Worm (Caenorhabditis elegans) whole organism, L1 larva: Measurements from ENCODE around the gene mdf-1.

ENCODE experiments used
- C16A3.4 ChIP-seq: fragments of 150-350 bp; optimal IDR thresholded peaks from 2 replicates; lab custom pipeline; 2014; ENCODE audit warnings: missing biosample characterization, missing genetic modification characterization
- aha-1 ChIP-seq: fragments of 150-350 bp; optimal IDR thresholded peaks from 2 replicates; lab custom pipeline; 2014; ENCODE audit warnings: missing biosample characterization, missing genetic modification characterization
- alr-1 ChIP-seq: fragments of 200-800 bp; sonication (Bioruptor generic); optimal IDR thresholded peaks from 2 replicates; lab custom pipeline; 2018; ENCODE audit warnings: borderline replicate concordance, mild to moderate bottlenecking, missing genetic modification characterization, missing compliant biosample characterization
- ceh-8 ChIP-seq: fragments of 200-800 bp; sonication (Bioruptor generic); optimal IDR thresholded peaks from 2 replicates; lab custom pipeline; 2018; ENCODE audit warnings: mild to moderate bottlenecking, missing genetic modification characterization, moderate library complexity, missing compliant biosample characterization
- ces-1 ChIP-seq: fragments of 150-350 bp; optimal IDR thresholded peaks from 2 replicates; lab custom pipeline; 2014; ENCODE audit warnings: missing biosample characterization, missing genetic modification reagents, missing genetic modification characterization
- dsc-1 ChIP-seq: sonication (generic microtip); optimal IDR thresholded peaks from 2 replicates; lab custom pipeline; 2016; ENCODE audit warnings: mild to moderate bottlenecking, missing genetic modification characterization, missing compliant biosample characterization
- efl-1 ChIP-seq, 4 experiments: fragments of 150-350 bp; optimal IDR thresholded peaks in 3 of 4; peaks in 1 of 4; 1 replicate in 1 of 4; 2 replicates in 3 of 4; lab custom pipeline; 2014; ENCODE audit warnings: missing biosample characterization in 2 of 4, missing genetic modification characterization in 2 of 4, missing genetic modification reagents in 2 of 4
- efl-3 ChIP-seq: fragments of 200-800 bp; sonication (Bioruptor generic); optimal IDR thresholded peaks from 2 replicates; lab custom pipeline; 2018; ENCODE audit warnings: mild to moderate bottlenecking, missing genetic modification characterization, missing compliant biosample characterization
- egl-27 ChIP-seq, 2 experiments: fragments of 150-350 bp in 1 of 2; sonication (generic microtip); optimal IDR thresholded peaks; 3 replicates each; lab custom pipeline; 2017 to 2018; ENCODE audit warnings: missing biosample characterization in 2 of 2, missing genetic modification characterization in 2 of 2, missing genetic modification reagents in 2 of 2
- elt-2 ChIP-seq: sonication (generic microtip); optimal IDR thresholded peaks from 2 replicates; lab custom pipeline; 2016; ENCODE audit warnings: missing genetic modification characterization, mild to moderate bottlenecking, inconsistent platforms, missing compliant biosample characterization, missing genetic modification reagents
- hlh-4 ChIP-seq: sonication (generic microtip); optimal IDR thresholded peaks from 2 replicates; lab custom pipeline; 2016; ENCODE audit warnings: mild to moderate bottlenecking, missing genetic modification characterization, missing compliant biosample characterization
- hpl-2 ChIP-seq: fragments of 150-350 bp; optimal IDR thresholded peaks from 2 replicates; lab custom pipeline; 2014; ENCODE audit warnings: missing biosample characterization, missing genetic modification reagents, missing genetic modification characterization
- jun-1 ChIP-seq: fragments of 150-350 bp; optimal IDR thresholded peaks from 2 replicates; lab custom pipeline; 2014; ENCODE audit warnings: missing biosample characterization, missing genetic modification reagents, missing genetic modification characterization
- lin-13 ChIP-seq: fragments of 150-350 bp; optimal IDR thresholded peaks from 2 replicates; lab custom pipeline; 2014; ENCODE audit warnings: missing biosample characterization, missing genetic modification reagents, missing genetic modification characterization
- lin-14 ChIP-seq: fragments of 200-800 bp; sonication (Bioruptor generic); optimal IDR thresholded peaks from 2 replicates; lab custom pipeline; 2018; ENCODE audit warnings: mild to moderate bottlenecking, missing genetic modification characterization, moderate library complexity, missing compliant biosample characterization
- lin-35 ChIP-seq, 2 experiments: fragments of 150-350 bp; optimal IDR thresholded peaks; 2 replicates each; lab custom pipeline; 2014; ENCODE audit warnings: missing biosample characterization in 2 of 2, missing genetic modification characterization in 2 of 2, missing genetic modification reagents in 2 of 2
- lir-3 ChIP-seq: sonication (generic microtip); optimal IDR thresholded peaks from 2 replicates; lab custom pipeline; 2016; ENCODE audit warnings: mild to moderate bottlenecking, missing genetic modification characterization, moderate library complexity, missing compliant biosample characterization; ENCODE audit not compliant: poor library complexity
- lsy-2 ChIP-seq, 2 experiments: fragments of 150-350 bp; optimal IDR thresholded peaks; 2 replicates each; lab custom pipeline; 2014; ENCODE audit warnings: missing biosample characterization in 2 of 2, missing genetic modification characterization in 2 of 2
- mef-2 ChIP-seq: fragments of 150-350 bp; optimal IDR thresholded peaks from 2 replicates; lab custom pipeline; 2014; ENCODE audit warnings: missing biosample characterization, missing genetic modification characterization
- mep-1 ChIP-seq: fragments of 150-350 bp; optimal IDR thresholded peaks from 2 replicates; lab custom pipeline; 2014; ENCODE audit warnings: missing biosample characterization, missing genetic modification characterization
- nhr-11 ChIP-seq: fragments of 150-350 bp; optimal IDR thresholded peaks from 2 replicates; lab custom pipeline; 2014; ENCODE audit warnings: missing biosample characterization, missing genetic modification characterization
- nhr-20 ChIP-seq: sonication (generic microtip); optimal IDR thresholded peaks from 2 replicates; lab custom pipeline; 2016; ENCODE audit warnings: mild to moderate bottlenecking, missing genetic modification characterization, missing compliant biosample characterization
- nhr-237 ChIP-seq: fragments of 150-350 bp; optimal IDR thresholded peaks from 2 replicates; lab custom pipeline; 2014; ENCODE audit warnings: missing biosample characterization, missing genetic modification characterization
- nhr-71 ChIP-seq: sonication (generic microtip); optimal IDR thresholded peaks from 2 replicates; lab custom pipeline; 2016; ENCODE audit warnings: mild to moderate bottlenecking, missing genetic modification characterization, moderate library complexity, missing compliant biosample characterization
- nhr-76 ChIP-seq: sonication (generic microtip); optimal IDR thresholded peaks from 2 replicates; lab custom pipeline; 2017; ENCODE audit warnings: missing biosample characterization, missing genetic modification characterization
- nhr-77 ChIP-seq: fragments of 150-350 bp; optimal IDR thresholded peaks from 2 replicates; lab custom pipeline; 2014; ENCODE audit warnings: missing biosample characterization, missing genetic modification characterization
- nhr-85 ChIP-seq: sonication (generic microtip); peaks from one replicate; lab custom pipeline; 2016; ENCODE audit warnings: missing genetic modification characterization, inconsistent platforms, missing compliant biosample characterization
- nhr-90 ChIP-seq: sonication (generic microtip); optimal IDR thresholded peaks from 2 replicates; lab custom pipeline; 2016; ENCODE audit warnings: mild to moderate bottlenecking, missing genetic modification characterization, missing compliant biosample characterization; ENCODE audit not compliant: poor library complexity
- pqm-1 ChIP-seq: sonication (generic microtip); optimal IDR thresholded peaks from 3 replicates; lab custom pipeline; 2017; ENCODE audit warnings: missing biosample characterization, missing genetic modification characterization
- rnt-1 ChIP-seq: sonication (generic microtip); optimal IDR thresholded peaks from 2 replicates; lab custom pipeline; 2016; ENCODE audit warnings: mild to moderate bottlenecking, missing genetic modification characterization, moderate library complexity, missing compliant biosample characterization
- skn-1 ChIP-seq: fragments of 150-350 bp; optimal IDR thresholded peaks from 2 replicates; lab custom pipeline; 2014; ENCODE audit warnings: missing biosample characterization, missing genetic modification characterization
- sox-4 ChIP-seq: sonication (generic microtip); optimal IDR thresholded peaks from 2 replicates; lab custom pipeline; 2016; ENCODE audit warnings: missing genetic modification characterization, missing compliant biosample characterization
- sptf-1 ChIP-seq: fragments of 150-350 bp; optimal IDR thresholded peaks from 2 replicates; lab custom pipeline; 2014; ENCODE audit warnings: missing biosample characterization, missing genetic modification characterization
- tbx-2 ChIP-seq: sonication (generic microtip); optimal IDR thresholded peaks from 2 replicates; lab custom pipeline; 2016; ENCODE audit warnings: missing genetic modification characterization, missing compliant biosample characterization
- unc-130 ChIP-seq: fragments of 150-350 bp; optimal IDR thresholded peaks from 2 replicates; lab custom pipeline; 2017; ENCODE audit warnings: missing biosample characterization, missing genetic modification characterization, inconsistent platforms
- unc-62 ChIP-seq: fragments of 150-350 bp; optimal IDR thresholded peaks from 2 replicates; lab custom pipeline; 2014; ENCODE audit warnings: missing biosample characterization, missing genetic modification reagents, missing genetic modification characterization
- unc-86 ChIP-seq: sonication (generic microtip); optimal IDR thresholded peaks from 2 replicates; lab custom pipeline; 2016; ENCODE audit warnings: missing genetic modification characterization, missing compliant biosample characterization
- zag-1 ChIP-seq: fragments of 150-350 bp; optimal IDR thresholded peaks from 2 replicates; lab custom pipeline; 2014; ENCODE audit warnings: missing biosample characterization, missing genetic modification characterization
- zip-4 ChIP-seq: fragments of 200-800 bp; sonication (Bioruptor generic); optimal IDR thresholded peaks from 2 replicates; lab custom pipeline; 2018; ENCODE audit warnings: mild to moderate bottlenecking, missing genetic modification characterization, moderate library complexity, missing compliant biosample characterization
- ztf-11 ChIP-seq, 2 experiments: sonication (generic microtip); optimal IDR thresholded peaks; 2 replicates each; lab custom pipeline; 2016 to 2017; ENCODE audit warnings: missing genetic modification characterization in 2 of 2, missing biosample characterization in 1 of 2, missing compliant biosample characterization in 1 of 2
- ztf-4 ChIP-seq: fragments of 150-350 bp; optimal IDR thresholded peaks from 2 replicates; lab custom pipeline; 2014; ENCODE audit warnings: missing biosample characterization, missing genetic modification characterization

The mdf-1 gene

DNA sequence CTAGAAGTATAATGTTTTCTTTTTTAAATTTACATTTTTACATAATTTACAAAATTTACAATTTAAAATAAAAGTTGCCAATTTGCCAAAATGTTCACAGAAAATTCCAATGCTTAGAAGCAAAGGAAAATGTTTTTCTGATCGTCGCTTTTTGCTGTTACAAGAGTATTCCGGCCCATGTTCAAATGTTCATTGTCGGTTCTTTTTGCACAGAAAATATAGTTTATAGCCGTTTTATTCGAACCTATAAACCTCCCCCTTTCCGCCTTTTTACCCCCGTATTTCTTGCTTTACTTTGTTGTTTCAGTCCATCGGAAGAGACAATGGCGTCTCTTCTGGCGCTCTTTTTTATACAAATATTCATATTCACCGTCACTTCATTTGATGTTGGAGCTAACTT lies 9.4 kb downstream of the mdf-1 start, which contains the start of gene tag-329:
Gene tag-329 (plus strand): TSS at position 301 of the 400 bp plus-strand sequence.
- TF ChIP-seq nhr-76 (no peak), ztf-11 (tag; optimal IDR thresholded peaks at IDR 0.05; lab: Kevin White, UChicago) (no peak), nhr-20 (tag; lab: Kevin White, UChicago) (no peak), mef-2 (tag; lab: Kevin White, UChicago) (no peak), efl-3 (GFP tag; lab: Kevin White, UChicago) (no peak), lsy-2 (tag; optimal IDR thresholded peaks at IDR 0.05; lab: Kevin White, UChicago) (no peak), nhr-71 (no peak), unc-86 (tag; lab: Kevin White, UChicago) (no peak), mep-1 (tag; lab: Kevin White, UChicago) (no peak), pqm-1 (tag; lab: Kevin White, UChicago) (no peak), lir-3 (no peak), nhr-11 (tag; lab: Kevin White, UChicago) (no peak), zip-4 (no peak), nhr-237 (no peak), aha-1 (no peak), unc-62 (GFP tag; lab: Kevin White, UChicago) (no peak), hpl-2 (GFP tag; lab: Kevin White, UChicago) (no peak), efl-1 (optimal IDR thresholded peaks at IDR 0.05; lab: Kevin White, UChicago) (no peak), efl-1 (GFP tag; optimal IDR thresholded peaks at IDR 0.05 in 1 of 2; lab: Kevin White, UChicago) (no peak), lin-14 (GFP tag; lab: Kevin White, UChicago) (no peak)

DNA sequence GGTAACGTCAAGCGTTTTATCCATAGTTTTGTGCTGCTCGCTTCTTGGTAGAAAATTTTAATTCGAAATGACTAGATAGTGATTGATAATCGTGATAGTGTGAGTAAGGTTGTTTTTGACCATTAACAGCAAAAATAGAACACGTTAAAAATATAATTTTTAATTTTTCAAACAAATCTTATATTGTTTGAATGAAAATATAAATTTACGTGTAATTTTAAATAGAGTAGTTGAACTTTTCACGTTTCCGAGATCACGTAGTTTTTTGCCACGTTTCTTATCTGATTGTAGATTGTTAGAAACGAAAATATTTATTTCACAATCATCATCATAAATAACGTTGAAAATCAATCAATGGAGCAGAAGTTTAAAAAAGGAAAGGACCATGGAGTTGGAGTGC lies 12.5 kb downstream of the mdf-1 start, which contains the start of the genes C50F4.10 and pfk-1.2:
Gene C50F4.10 (minus strand): TSS at position 101 of the 400 bp plus-strand sequence.
Gene pfk-1.2 (plus strand): TSS at position 325 of the 400 bp plus-strand sequence.
- TF ChIP-seq nhr-11 (tag; lab: Kevin White, UChicago) (no peak), nhr-90 (tag; lab: Kevin White, UChicago) (no peak), alr-1 (tag; lab: Kevin White, UChicago) (no peak), mef-2 (tag; lab: Kevin White, UChicago) (no peak), egl-27 (tag; optimal IDR thresholded peaks at IDR 0.05; lab: Kevin White, UChicago) (no peak)

ce11 chrV:9527984-9528383 lies 16.0 kb downstream of the mdf-1 start:
- TF ChIP-seq zag-1 (no peak), lin-13 (GFP tag; lab: Kevin White, UChicago) (no peak), nhr-85 (no peak), jun-1 (no peak), alr-1 (tag; lab: Kevin White, UChicago) (no peak), hlh-4 (no peak), ces-1 (GFP tag; lab: Kevin White, UChicago) (no peak), efl-3 (GFP tag; lab: Kevin White, UChicago) (no peak), tbx-2 (tag; lab: Kevin White, UChicago) (no peak), nhr-77 (tag; lab: Kevin White, UChicago) (no peak), sptf-1 (tag; lab: Kevin White, UChicago) (no peak), skn-1 (no peak), nhr-71 (no peak)

ce11 chrV:9527337-9527736 lies 16.7 kb downstream of the mdf-1 start:
- TF ChIP-seq sox-4 (no peak), rnt-1 (tag; lab: Kevin White, UChicago) (no peak), unc-130 (no peak), lin-14 (GFP tag; lab: Kevin White, UChicago) (no peak), mef-2 (tag; lab: Kevin White, UChicago) (no peak)

- TF ChIP-seq nhr-237 (no peak), elt-2 (peak; percentile 77), ztf-4 (no peak), dsc-1 (tag; lab: Kevin White, UChicago) (no peak), C16A3.4 (tag; lab: Kevin White, UChicago) (no peak), ceh-8 (GFP tag; lab: Kevin White, UChicago) (no peak), ces-1 (GFP tag; lab: Kevin White, UChicago) (no peak), lin-35 (GFP tag; optimal IDR thresholded peaks at IDR 0.05; lab: Kevin White, UChicago) (peak in 1 of 2 experiments; percentile 7), efl-1 (optimal IDR thresholded peaks at IDR 0.05; lab: Kevin White, UChicago) (no peak), efl-1 (GFP tag; optimal IDR thresholded peaks at IDR 0.05 in 1 of 2; lab: Kevin White, UChicago) (peak in 1 of 2 experiments; percentile 41), nhr-20 (tag; lab: Kevin White, UChicago) (peak; percentile 11), unc-86 (tag; lab: Kevin White, UChicago) (no peak)
Observed at ce11 chrV:9526470-9526869, 17.6 kb downstream of the mdf-1 start, which contains the start of gene C50F4.1. Gene C50F4.1, plus strand, starts transcription at chrV:9526793.
